Worm (Caenorhabditis elegans) whole organism, L2 larva: ENCODE results near the gene slc-36.1.

Source experiments
- R02D3.7 ChIP-seq: fragments of 150-350 bp; optimal IDR thresholded peaks from 2 replicates; lab custom pipeline; 2014; ENCODE audit warnings: missing biosample characterization, missing genetic modification characterization
- aly-2 ChIP-seq: fragments of 150-350 bp; optimal IDR thresholded peaks from 2 replicates; lab custom pipeline; 2014; ENCODE audit warnings: missing biosample characterization, missing genetic modification characterization
- ama-1 ChIP-seq: fragments of 150-350 bp; optimal IDR thresholded peaks from 2 replicates; lab custom pipeline; 2018; ENCODE audit warnings: inconsistent platforms
- dmd-4 ChIP-seq: sonication (generic microtip); optimal IDR thresholded peaks from 2 replicates; lab custom pipeline; 2017; ENCODE audit warnings: missing biosample characterization, missing genetic modification characterization
- nhr-77 ChIP-seq: fragments of 150-350 bp; optimal IDR thresholded peaks from 2 replicates; lab custom pipeline; 2014; ENCODE audit warnings: missing biosample characterization, missing genetic modification characterization

DNA sequence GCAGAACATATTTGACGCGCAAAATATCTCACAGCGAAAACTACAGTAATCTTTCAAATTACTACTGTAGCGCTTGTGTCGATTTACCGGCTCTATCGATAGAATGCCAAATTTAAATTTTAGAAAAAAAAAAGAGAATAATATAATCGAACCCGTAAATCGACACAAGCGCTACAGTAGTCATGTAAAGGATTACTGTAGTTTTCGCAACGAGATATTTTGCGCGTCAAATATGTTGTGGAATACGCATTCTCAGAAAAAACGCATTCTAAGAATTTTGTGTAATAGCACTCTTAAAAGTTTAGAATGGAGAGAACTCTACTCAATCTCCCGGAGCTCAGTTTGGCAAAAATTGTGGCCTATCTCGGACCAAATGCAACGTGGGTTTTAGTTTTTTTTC is 41.7 kb upstream of the slc-36.1 start, which contains the start of gene F56A8.5:
- TF ChIP-seq nhr-77 (no peak), dmd-4 (tag; lab: Kevin White, UChicago) (no peak), aly-2 (tag; lab: Kevin White, UChicago) (no peak), ama-1 (lab: Kevin White, UChicago) (no peak), R02D3.7 (tag; lab: Kevin White, UChicago) (no peak)
